Worm (Caenorhabditis elegans): ENCODE data around the gene C05C8.7.

C05C8.7 gene

DNA sequence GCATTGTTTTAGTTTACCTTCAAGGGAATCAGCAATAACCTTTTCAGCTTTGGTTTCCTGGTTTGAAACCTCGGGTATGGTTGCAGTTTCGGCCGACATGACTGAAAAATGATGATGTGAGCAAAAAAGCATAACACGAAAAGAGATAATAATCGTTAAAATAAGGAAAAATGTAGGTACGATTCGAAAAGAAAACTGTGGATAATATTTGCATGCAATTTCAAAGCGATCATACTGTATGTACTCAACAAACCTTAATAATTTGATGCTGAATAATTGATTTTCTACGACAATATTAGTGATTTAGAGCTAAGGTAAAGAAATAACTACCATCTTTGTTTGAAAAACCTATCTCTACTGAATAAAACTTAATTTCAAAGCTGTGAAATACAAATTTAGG lies 50.8 kb downstream of the C05C8.7 start, which contains the start of gene attf-2:
Gene attf-2, minus strand, starts transcription at position 101 of the 400 bp plus-strand sequence.
- TF ChIP-seq ceh-39 (tag; optimal IDR thresholded peaks at IDR 0.05) (no peak), unc-62 (GFP tag; optimal IDR thresholded peaks at IDR 0.05) (no peak), sem-2 (GFP tag; optimal IDR thresholded peaks at IDR 0.05) (no peak), mls-2 (tag; optimal IDR thresholded peaks at IDR 0.05) (no peak), nhr-76 (tag; optimal IDR thresholded peaks at IDR 0.05) (no peak), unc-39 (tag; optimal IDR thresholded peaks at IDR 0.05) (no peak), tbx-8 (GFP tag; optimal IDR thresholded peaks at IDR 0.05) (no peak), lsy-2 (tag; optimal IDR thresholded peaks at IDR 0.05) (no peak), elt-1 (tag; optimal IDR thresholded peaks at IDR 0.05; ENCODE audit: borderline replicate concordance, insufficient read depth) (no peak), unc-120 (tag; optimal IDR thresholded peaks at IDR 0.05; ENCODE audit: poor library complexity, severe bottlenecking) (no peak), cnd-1 (tag; optimal IDR thresholded peaks at IDR 0.05) (no peak), sptf-1 (tag; optimal IDR thresholded peaks at IDR 0.05) (no peak), ceh-43 (GFP tag; optimal IDR thresholded peaks at IDR 0.05) (no peak), mep-1 (tag; optimal IDR thresholded peaks at IDR 0.05) (no peak), flh-1 (GFP tag; optimal IDR thresholded peaks at IDR 0.05) (no peak), ces-1 (GFP tag; optimal IDR thresholded peaks at IDR 0.05) (no peak), mab-5 (tag; optimal IDR thresholded peaks at IDR 0.05) (no peak), pha-4 (tag; optimal IDR thresholded peaks at IDR 0.05) (no peak), ztf-11 (tag; optimal IDR thresholded peaks at IDR 0.05) (no peak)

DNA sequence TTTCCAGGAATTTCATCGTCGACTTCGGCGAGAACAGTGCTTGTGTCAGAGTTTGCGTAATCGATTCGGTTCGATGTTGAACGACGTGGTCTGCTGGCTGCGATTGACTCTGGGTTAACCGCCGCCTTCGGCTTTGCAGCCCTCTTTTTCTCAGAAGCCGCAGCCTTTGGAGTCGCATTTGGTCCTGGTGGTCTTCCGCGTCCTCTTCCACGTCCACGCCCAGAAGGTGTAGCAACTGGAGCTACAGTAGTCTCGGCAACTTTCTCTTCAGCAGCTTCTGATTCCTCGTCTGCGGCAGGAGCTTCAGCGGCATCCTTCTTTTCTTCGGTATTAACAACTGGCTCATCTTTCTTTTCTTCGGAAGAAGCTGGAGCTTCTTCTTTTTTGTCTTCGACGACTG lies 52.0 kb downstream of the C05C8.7 start:
- TF ChIP-seq sem-2 (GFP tag; optimal IDR thresholded peaks at IDR 0.05) (no peak), unc-120 (tag; optimal IDR thresholded peaks at IDR 0.05; ENCODE audit: poor library complexity, severe bottlenecking) (no peak), M03D4.4 (tag; optimal IDR thresholded peaks at IDR 0.05) (no peak), pha-4 (tag; optimal IDR thresholded peaks at IDR 0.05) (no peak), nhr-76 (tag; optimal IDR thresholded peaks at IDR 0.05) (no peak), tbx-8 (GFP tag; optimal IDR thresholded peaks at IDR 0.05) (no peak), lin-32 (GFP tag; optimal IDR thresholded peaks at IDR 0.05) (no peak), hlh-1 (tag; optimal IDR thresholded peaks at IDR 0.05) (no peak), cnd-1 (tag; optimal IDR thresholded peaks at IDR 0.05) (no peak), ceh-39 (tag; optimal IDR thresholded peaks at IDR 0.05) (no peak), unc-39 (tag; optimal IDR thresholded peaks at IDR 0.05) (no peak)

DNA sequence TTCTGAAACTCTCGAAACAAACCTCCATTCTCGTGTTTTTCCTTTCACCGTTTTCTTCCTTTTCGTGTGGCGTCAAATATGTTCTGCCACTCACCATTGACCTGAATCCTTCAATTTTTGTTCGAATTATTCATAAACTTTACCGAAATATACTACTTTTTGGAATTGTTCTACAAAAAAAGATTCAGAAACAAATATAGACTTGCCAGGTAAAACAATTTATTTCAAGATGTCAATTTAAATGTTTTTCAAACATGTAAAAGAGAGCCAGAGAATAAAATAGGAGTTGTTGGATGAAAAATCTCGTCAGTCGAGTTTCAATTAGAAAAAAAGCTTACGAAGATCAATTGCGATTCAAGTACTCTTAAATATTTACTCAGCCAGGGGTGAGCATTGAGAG lies 53.3 kb downstream of the C05C8.7 start, which contains the start of gene F09G2.8:
Gene F09G2.8, minus strand, starts transcription at position 101 of the 400 bp plus-strand sequence.
- TF ChIP-seq M03D4.4 (tag; optimal IDR thresholded peaks at IDR 0.05) (no peak), elt-3 (tag; optimal IDR thresholded peaks at IDR 0.05) (no peak), zip-8 (tag; optimal IDR thresholded peaks at IDR 0.05) (no peak), bed-3 (GFP tag; optimal IDR thresholded peaks at IDR 0.05) (no peak), ceh-83 (GFP tag; optimal IDR thresholded peaks at IDR 0.05) (no peak), pha-4 (tag; optimal IDR thresholded peaks at IDR 0.05) (no peak), unc-39 (tag; optimal IDR thresholded peaks at IDR 0.05) (no peak), flh-1 (GFP tag; optimal IDR thresholded peaks at IDR 0.05) (no peak), unc-120 (tag; optimal IDR thresholded peaks at IDR 0.05; ENCODE audit: poor library complexity, severe bottlenecking) (no peak), nhr-76 (tag; optimal IDR thresholded peaks at IDR 0.05) (no peak), nhr-2 (tag; optimal IDR thresholded peaks at IDR 0.05) (no peak), hlh-1 (tag; optimal IDR thresholded peaks at IDR 0.05) (no peak), tbx-8 (GFP tag; optimal IDR thresholded peaks at IDR 0.05) (no peak), unc-62 (GFP tag; optimal IDR thresholded peaks at IDR 0.05) (no peak), ham-2 (GFP tag; optimal IDR thresholded peaks at IDR 0.05) (no peak)

Measured in whole organism, mixed stage, embryonic.